Fruit fly (Drosophila melanogaster): ENCODE measurements around the gene CG12541.

CG12541 gene

dm6 chrX:7096495-7096995, 30.7 kb upstream of the CG12541 start (continued):
- TF ChIP-seq Aef1 (GFP tag; IDR thresholded peaks at IDR 0.05) (peak; percentile 67; the same call in 2 of the 3 replicates), ewg (GFP tag; optimal IDR thresholded peaks at IDR 0.05) (peak; percentile 55), BEAF-32 (GFP tag; optimal IDR thresholded peaks at IDR 0.05) (no peak), oc (tag; optimal IDR thresholded peaks at IDR 0.05) (peak; percentile 65), CG5245 (GFP tag; optimal IDR thresholded peaks at IDR 0.05) (peak; percentile 53), sr (GFP tag; IDR thresholded peaks at IDR 0.05) (peak; percentile 24; the same call in 1 of the 3 replicates), chm (GFP tag; IDR thresholded peaks at IDR 0.05) (peak; percentile 52), peb (GFP tag; IDR thresholded peaks at IDR 0.05) (peak; percentile 70; the same call in 1 of the 2 replicates), az2 (GFP tag; optimal IDR thresholded peaks at IDR 0.05) (peak; percentile 69), Tbp (GFP tag; optimal IDR thresholded peaks at IDR 0.05) (no peak), ato (GFP tag; IDR thresholded peaks at IDR 0.05; ENCODE audit: partially characterized antibody) (no peak), CG10462 (GFP tag; optimal IDR thresholded peaks at IDR 0.05) (peak; percentile 30), CG11093 (GFP tag; IDR thresholded peaks at IDR 0.05) (peak; percentile 71; the same call in 2 of the 3 replicates), CG6175 (GFP tag; IDR thresholded peaks at IDR 0.05) (peak; percentile 40; the same call in 1 of the 3 replicates), CG10565 (GFP tag; optimal IDR thresholded peaks at IDR 0.05) (no peak), CG17568 (GFP tag; optimal IDR thresholded peaks at IDR 0.05) (peak; percentile 86), row (GFP tag; IDR thresholded peaks at IDR 0.05) (peak; percentile 91), Blimp-1 (GFP tag; optimal IDR thresholded peaks at IDR 0.05) (peak; percentile 78), cas (GFP tag; IDR thresholded peaks at IDR 0.05) (no peak), CG4730 (GFP tag; IDR thresholded peaks at IDR 0.05) (peak; percentile 52), Scr (GFP tag; IDR thresholded peaks at IDR 0.05; ENCODE audit: partially characterized antibody) (no peak), chinmo (GFP tag; IDR thresholded peaks at IDR 0.05; ENCODE audit: partially characterized antibody) (no peak), chn (GFP tag; optimal IDR thresholded peaks at IDR 0.05) (peak; percentile 68), Rfx (GFP tag; IDR thresholded peaks at IDR 0.05) (peak; percentile 87), dimm (GFP tag; IDR thresholded peaks at IDR 0.05) (peak; percentile 45; the same call in 1 of the 2 replicates), CG18476 (GFP tag; optimal IDR thresholded peaks at IDR 0.05) (peak; percentile 36), Dip2 (GFP tag; IDR thresholded peaks at IDR 0.05) (no peak), Drgx (GFP tag; IDR thresholded peaks at IDR 0.05) (peak; percentile 44), CG17802 (tag; optimal IDR thresholded peaks at IDR 0.05) (peak; percentile 34), Kr (GFP tag; optimal IDR thresholded peaks at IDR 0.05) (no peak), repo (GFP tag; optimal IDR thresholded peaks at IDR 0.05) (peak; percentile 43), HLH54F (GFP tag; optimal IDR thresholded peaks at IDR 0.05) (peak; percentile 75), nom (GFP tag; optimal IDR thresholded peaks at IDR 0.05) (peak; percentile 61), abd-A (tag; optimal IDR thresholded peaks at IDR 0.05) (peak; percentile 3), trh (GFP tag; optimal IDR thresholded peaks at IDR 0.05) (peak; percentile 1), wdn (GFP tag; IDR thresholded peaks at IDR 0.05) (peak; percentile 54; the same call in 1 of the 2 replicates), Awh (GFP tag; IDR thresholded peaks at IDR 0.05) (peak; percentile 50; the same call in 1 of the 2 replicates), CG14050 (GFP tag; IDR thresholded peaks at IDR 0.05) (peak; percentile 59), CG7271 (tag; optimal IDR thresholded peaks at IDR 0.05) (peak; percentile 47), Lhr (GFP tag; optimal IDR thresholded peaks at IDR 0.05) (peak; percentile 41), CG6765 (GFP tag; optimal IDR thresholded peaks at IDR 0.05) (peak; percentile 78), kni (GFP tag; optimal IDR thresholded peaks at IDR 0.05) (peak; percentile 25), disco-r (GFP tag; optimal IDR thresholded peaks at IDR 0.05) (peak; percentile 47), CG13775 (GFP tag; optimal IDR thresholded peaks at IDR 0.05) (peak; percentile 76), bowl (GFP tag; IDR thresholded peaks at IDR 0.05) (peak; percentile 44; the same call in 1 of the 2 replicates), gsb (GFP tag; IDR thresholded peaks at IDR 0.05) (peak; percentile 75), Trl (optimal IDR thresholded peaks at IDR 0.05) (no peak), Trl (GFP tag; optimal IDR thresholded peaks at IDR 0.05) (peak; percentile 47), Pdp1 (GFP tag; optimal IDR thresholded peaks at IDR 0.05) (peak; percentile 49 to 81), CG10959 (GFP tag; IDR thresholded peaks at IDR 0.05) (peak; percentile 38; the same call in 1 of the 2 replicates)

Data from whole organism, embryonic.